ENCODE assay signal across 6 fruit fly cellular contexts in genomic region chrX:20656535-20657350, dm6.
TF ChIP-seq lines count a peak whose summit lies in the region.

TSS of gene Cyp6v1 (plus strand) at chrX:20657122.

- TF ChIP-seq CTCF in whole organism, embryonic (GFP tag; optimal IDR thresholded peaks at IDR 0.05; lab: Kevin White, UChicago): no peak

TF ChIP-seq in Kc167, 6 proteins besides CTCF, POLR2A, EP300 and RAD21:
- no peak for TF ChIP-seq Sin3A (optimal IDR thresholded peaks at IDR 0.05; lab: Kevin White, UChicago)
- no peak for TF ChIP-seq Myc (optimal IDR thresholded peaks at IDR 0.05; lab: Kevin White, UChicago)
- TF ChIP-seq psq (optimal IDR thresholded peaks at IDR 0.05; lab: Kevin White, UChicago): peak; percentile 81
- TF ChIP-seq insv (optimal IDR thresholded peaks at IDR 0.05; lab: Kevin White, UChicago): no peak
- TF ChIP-seq h (optimal IDR thresholded peaks at IDR 0.05; lab: Kevin White, UChicago): no peak
- TF ChIP-seq ttk (optimal IDR thresholded peaks at IDR 0.05; lab: Kevin White, UChicago): no peak

TF ChIP-seq in whole organism, adult, 20 proteins besides CTCF, POLR2A, EP300 and RAD21 (continues in another document):
- TF ChIP-seq Crg-1 (GFP tag; optimal IDR thresholded peaks at IDR 0.05; lab: Kevin White, UChicago) (peak; percentile 25), Mnt (GFP tag; optimal IDR thresholded peaks at IDR 0.05; lab: Kevin White, UChicago) (peak; percentile 51), Hr96 (GFP tag; optimal IDR thresholded peaks at IDR 0.05; lab: Kevin White, UChicago) (peak; percentile 60), toe (GFP tag; optimal IDR thresholded peaks at IDR 0.05; lab: Kevin White, UChicago) (peak; percentile 63), CG5204 (GFP tag; optimal IDR thresholded peaks at IDR 0.05; lab: Kevin White, UChicago) (peak; percentile 53), CG7045 (GFP tag; optimal IDR thresholded peaks at IDR 0.05; lab: Kevin White, UChicago) (peak; percentile 62), cic (GFP tag; optimal IDR thresholded peaks at IDR 0.05; lab: Kevin White, UChicago) (no peak), CG12768 (GFP tag; optimal IDR thresholded peaks at IDR 0.05; lab: Kevin White, UChicago) (peak; percentile 43), CG11617 (GFP tag; optimal IDR thresholded peaks at IDR 0.05; lab: Kevin White, UChicago) (peak; percentile 85), kay (GFP tag; lab: Kevin White, UChicago; ENCODE audit: borderline replicate concordance) (peak; percentile 85), CG1620 (GFP tag; optimal IDR thresholded peaks at IDR 0.05; lab: Kevin White, UChicago) (peak; percentile 39), cnc (optimal IDR thresholded peaks at IDR 0.05; lab: Kevin White, UChicago) (peak; percentile 85 to 87), bab1 (GFP tag; optimal IDR thresholded peaks at IDR 0.05; lab: Kevin White, UChicago) (peak; percentile 28), tj (GFP tag; optimal IDR thresholded peaks at IDR 0.05; lab: Kevin White, UChicago) (peak; percentile 57), Clk (GFP tag; optimal IDR thresholded peaks at IDR 0.05; lab: Kevin White, UChicago) (peak; percentile 44), CG7101 (tag; optimal IDR thresholded peaks at IDR 0.05; lab: Kevin White, UChicago) (peak; percentile 57), CG33017 (tag; optimal IDR thresholded peaks at IDR 0.05; lab: Kevin White, UChicago) (no peak)

TF ChIP-seq in whole organism, embryonic, 481 proteins besides CTCF, POLR2A, EP300 and RAD21 (continues in another document):
- TF ChIP-seq ttk (GFP tag; IDR thresholded peaks at IDR 0.05; lab: Robert Waterston, UW) (no peak), CG14965 (GFP tag; optimal IDR thresholded peaks at IDR 0.05; lab: Kevin White, UChicago; ENCODE audit: borderline replicate concordance) (no peak), CG13624 (GFP tag; optimal IDR thresholded peaks at IDR 0.05; lab: Kevin White, UChicago) (no peak), ranshi (GFP tag; IDR thresholded peaks at IDR 0.05; lab: Robert Waterston, UW) (no peak), gce (GFP tag; IDR thresholded peaks at IDR 0.05; lab: Robert Waterston, UW) (no peak), Ada2b (GFP tag; IDR thresholded peaks at IDR 0.05; lab: Robert Waterston, UW) (no peak), CG11695 (GFP tag; IDR thresholded peaks at IDR 0.05; lab: Robert Waterston, UW) (no peak), cas (GFP tag; IDR thresholded peaks at IDR 0.05; lab: Robert Waterston, UW) (no peak), CG4730 (GFP tag; IDR thresholded peaks at IDR 0.05; lab: Robert Waterston, UW) (no peak), CG13424 (tag; optimal IDR thresholded peaks at IDR 0.05; lab: Kevin White, UChicago) (peak; percentile 34), sug (tag; optimal IDR thresholded peaks at IDR 0.05; lab: Kevin White, UChicago) (peak; percentile 56), C15 (GFP tag; IDR thresholded peaks at IDR 0.05; lab: Robert Waterston, UW) (no peak), CG11093 (GFP tag; IDR thresholded peaks at IDR 0.05; lab: Robert Waterston, UW) (no peak), Awh (GFP tag; IDR thresholded peaks at IDR 0.05; lab: Robert Waterston, UW) (no peak), B-H1 (GFP tag; IDR thresholded peaks at IDR 0.05; lab: Robert Waterston, UW) (no peak), Neu2 (GFP tag; optimal IDR thresholded peaks at IDR 0.05; lab: Kevin White, UChicago; ENCODE audit: borderline replicate concordance) (no peak), CG8388 (GFP tag; optimal IDR thresholded peaks at IDR 0.05; lab: Kevin White, UChicago) (no peak), CG16813 (GFP tag; IDR thresholded peaks at IDR 0.05; lab: Robert Waterston, UW; ENCODE audit: partially characterized antibody) (no peak)

TF ChIP-seq in whole organism, prepupa, 60 proteins besides CTCF, POLR2A, EP300 and RAD21 (continues in another document):
- TF ChIP-seq CG3919 (GFP tag; optimal IDR thresholded peaks at IDR 0.05; lab: Kevin White, UChicago): peak; percentile 63
- no peak; the same call in none of the 3 replicates for TF ChIP-seq eg (GFP tag; IDR thresholded peaks at IDR 0.05; lab: Robert Waterston, UW)
- TF ChIP-seq Eip75B (GFP tag; optimal IDR thresholded peaks at IDR 0.05; lab: Kevin White, UChicago): peak; percentile 72
- peak; percentile 77 for TF ChIP-seq dac (GFP tag; optimal IDR thresholded peaks at IDR 0.05; lab: Kevin White, UChicago)
- TF ChIP-seq spab (GFP tag; optimal IDR thresholded peaks at IDR 0.05; lab: Kevin White, UChicago): peak; percentile 76
- TF ChIP-seq CG6276 (GFP tag; optimal IDR thresholded peaks at IDR 0.05; lab: Kevin White, UChicago): peak; percentile 73
- 0 out of 2 replicates have a peak, but pooled peaks have one; percentile 32 for TF ChIP-seq CG15336 (GFP tag; IDR thresholded peaks at IDR 0.05; lab: Robert Waterston, UW)
- peak; percentile 87 for TF ChIP-seq lz (GFP tag; optimal IDR thresholded peaks at IDR 0.05; lab: Kevin White, UChicago)
- TF ChIP-seq CG32006 (GFP tag; optimal IDR thresholded peaks at IDR 0.05; lab: Kevin White, UChicago): peak; percentile 91
- peak; percentile 61; the same call in 2 of the 3 replicates for TF ChIP-seq CG6163 (GFP tag; IDR thresholded peaks at IDR 0.05; lab: Robert Waterston, UW)
- peak; percentile 76 for TF ChIP-seq acj6 (GFP tag; optimal IDR thresholded peaks at IDR 0.05; lab: Kevin White, UChicago)
- TF ChIP-seq CG31627 (GFP tag; optimal IDR thresholded peaks at IDR 0.05; lab: Kevin White, UChicago): peak; percentile 78
- TF ChIP-seq CG6808 (GFP tag; optimal IDR thresholded peaks at IDR 0.05; lab: Kevin White, UChicago): peak; percentile 80
- peak; percentile 69 for TF ChIP-seq CG8632 (GFP tag; optimal IDR thresholded peaks at IDR 0.05; lab: Kevin White, UChicago)
- peak; percentile 65 for TF ChIP-seq CG8319 (GFP tag; optimal IDR thresholded peaks at IDR 0.05; lab: Kevin White, UChicago)
- peak; percentile 64 for TF ChIP-seq Ets96B (tag; optimal IDR thresholded peaks at IDR 0.05; lab: Kevin White, UChicago)
- TF ChIP-seq CG6854 (GFP tag; optimal IDR thresholded peaks at IDR 0.05; lab: Kevin White, UChicago): peak; percentile 41
- peak; percentile 65 for TF ChIP-seq Hr4 (GFP tag; optimal IDR thresholded peaks at IDR 0.05; lab: Kevin White, UChicago)

TF ChIP-seq in whole organism, pupa, 21 proteins besides CTCF, POLR2A, EP300 and RAD21 (continues in another document):
- TF ChIP-seq fd96Ca (GFP tag; IDR thresholded peaks at IDR 0.05; lab: Robert Waterston, UW): peak; percentile 61
- peak; percentile 78 for TF ChIP-seq CG8301 (tag; optimal IDR thresholded peaks at IDR 0.05; lab: Kevin White, UChicago)
- TF ChIP-seq CG4496 (GFP tag; IDR thresholded peaks at IDR 0.05; lab: Robert Waterston, UW): peak; percentile 66
- TF ChIP-seq rn (GFP tag; IDR thresholded peaks at IDR 0.05; lab: Robert Waterston, UW): no peak
- peak; percentile 37 for TF ChIP-seq CG34367 (tag; optimal IDR thresholded peaks at IDR 0.05; lab: Kevin White, UChicago)
- TF ChIP-seq CG13204 (GFP tag; optimal IDR thresholded peaks at IDR 0.05; lab: Kevin White, UChicago): no peak
- peak; percentile 83 for TF ChIP-seq Snoo (tag; optimal IDR thresholded peaks at IDR 0.05; lab: Kevin White, UChicago)
- TF ChIP-seq gl (tag; optimal IDR thresholded peaks at IDR 0.05; lab: Kevin White, UChicago): peak; percentile 13
- peak; percentile 59 for TF ChIP-seq Pif1B (GFP tag; optimal IDR thresholded peaks at IDR 0.05; lab: Kevin White, UChicago)
- TF ChIP-seq D1 (tag; optimal IDR thresholded peaks at IDR 0.05; lab: Kevin White, UChicago): peak; percentile 11
- TF ChIP-seq Ets98B (GFP tag; IDR thresholded peaks at IDR 0.05; lab: Robert Waterston, UW): no peak
- TF ChIP-seq CG15710 (tag; optimal IDR thresholded peaks at IDR 0.05; lab: Kevin White, UChicago): peak; percentile 71
- no peak; the same call in 1 of the 2 replicates for TF ChIP-seq CG32121 (GFP tag; IDR thresholded peaks at IDR 0.05; lab: Robert Waterston, UW)
- no peak for TF ChIP-seq CG12605 (GFP tag; IDR thresholded peaks at IDR 0.05; lab: Robert Waterston, UW)
- peak; percentile 71 for TF ChIP-seq CG9948 (tag; optimal IDR thresholded peaks at IDR 0.05; lab: Kevin White, UChicago)
- peak; percentile 84 for TF ChIP-seq CG8159 (tag; optimal IDR thresholded peaks at IDR 0.05; lab: Kevin White, UChicago)
- TF ChIP-seq CG10348 (GFP tag; IDR thresholded peaks at IDR 0.05; lab: Robert Waterston, UW): no peak
- peak; percentile 65 for TF ChIP-seq Pif1A (GFP tag; optimal IDR thresholded peaks at IDR 0.05; lab: Kevin White, UChicago)
- TF ChIP-seq CG17806 (tag; optimal IDR thresholded peaks at IDR 0.05; lab: Kevin White, UChicago): peak; percentile 46
- TF ChIP-seq CG14655 (GFP tag; optimal IDR thresholded peaks at IDR 0.05; lab: Kevin White, UChicago): peak; percentile 92

TF ChIP-seq in whole organism, wandering third instar larva, 38 proteins besides CTCF, POLR2A, EP300 and RAD21 (continues in another document):
- TF ChIP-seq CrebA (GFP tag; optimal IDR thresholded peaks at IDR 0.05; lab: Kevin White, UChicago; ENCODE audit: borderline replicate concordance) (no peak), HLH106 (tag; optimal IDR thresholded peaks at IDR 0.05; lab: Kevin White, UChicago) (peak; percentile 85), lola (GFP tag; optimal IDR thresholded peaks at IDR 0.05; lab: Kevin White, UChicago) (no peak), h (GFP tag; optimal IDR thresholded peaks at IDR 0.05; lab: Kevin White, UChicago) (peak; percentile 51), tai (GFP tag; optimal IDR thresholded peaks at IDR 0.05; lab: Kevin White, UChicago) (peak; percentile 13), CG9705 (GFP tag; optimal IDR thresholded peaks at IDR 0.05; lab: Kevin White, UChicago) (peak; percentile 55), fru (GFP tag; optimal IDR thresholded peaks at IDR 0.05; lab: Kevin White, UChicago) (peak; percentile 69), dl (GFP tag; optimal IDR thresholded peaks at IDR 0.05; lab: Kevin White, UChicago; ENCODE audit: insufficient read depth in 1 of 2, partially characterized antibody in 2 of 2) (peak; percentile 13 to 66), foxo (GFP tag; optimal IDR thresholded peaks at IDR 0.05; lab: Kevin White, UChicago) (peak in 1 of 2 experiments; percentile 79), Myc (optimal IDR thresholded peaks at IDR 0.05; lab: Kevin White, UChicago) (no peak), N (GFP tag; optimal IDR thresholded peaks at IDR 0.05; lab: Kevin White, UChicago) (no peak), Mio (GFP tag; optimal IDR thresholded peaks at IDR 0.05; lab: Kevin White, UChicago) (no peak), woc (GFP tag; optimal IDR thresholded peaks at IDR 0.05; lab: Kevin White, UChicago) (peak; percentile 75), br (GFP tag; optimal IDR thresholded peaks at IDR 0.05; lab: Kevin White, UChicago) (peak; percentile 18), psq (GFP tag; optimal IDR thresholded peaks at IDR 0.05; lab: Kevin White, UChicago) (peak; percentile 90), Hnf4 (GFP tag; optimal IDR thresholded peaks at IDR 0.05; lab: Kevin White, UChicago) (peak; percentile 20), Dif (GFP tag; optimal IDR thresholded peaks at IDR 0.05; lab: Kevin White, UChicago; ENCODE audit: partially characterized antibody) (peak; percentile 77), rgr (GFP tag; optimal IDR thresholded peaks at IDR 0.05; lab: Kevin White, UChicago) (peak; percentile 49), sv (GFP tag; optimal IDR thresholded peaks at IDR 0.05; lab: Kevin White, UChicago) (peak; percentile 2), OdsH (GFP tag; optimal IDR thresholded peaks at IDR 0.05; lab: Kevin White, UChicago) (peak; percentile 61), Sp1 (GFP tag; optimal IDR thresholded peaks at IDR 0.05; lab: Kevin White, UChicago) (peak; percentile 79)
